Worm (Caenorhabditis elegans) whole organism, L4 larva: ENCODE results near the gene myo-2.

Experiments used
- D1046.2 ChIP-seq: fragments of 200-800 bp; sonication (Bioruptor generic); IDR thresholded peaks from 2 replicates; pipeline ENCODE4 v1.3.6; 2022; ENCODE audit warnings: missing genetic modification characterization, missing compliant biosample characterization
- F26F4.8 ChIP-seq: fragments of 200-800 bp; sonication (Bioruptor generic); conservative IDR thresholded peaks from 2 replicates; pipeline ENCODE4 v1.3.6; 2022; ENCODE audit warnings: missing genetic modification characterization, missing compliant biosample characterization
- R02D3.7 ChIP-seq: fragments of 150-350 bp; sonication (generic microtip); optimal IDR thresholded peaks from 3 replicates; lab custom pipeline; 2014; ENCODE audit warnings: missing biosample characterization, missing genetic modification characterization
- T26A8.4 ChIP-seq: fragments of 200-800 bp; sonication (Bioruptor generic); IDR thresholded peaks from 2 replicates; pipeline ENCODE4 v1.3.6; 2022; ENCODE audit warnings: missing genetic modification characterization, missing compliant biosample characterization
- Y5F2A.4 ChIP-seq: fragments of 200-800 bp; sonication (Bioruptor generic); optimal IDR thresholded peaks from 2 replicates; lab custom pipeline; 2018; ENCODE audit warnings: mild to moderate bottlenecking, missing genetic modification characterization, missing compliant biosample characterization
- ZK546.5 ChIP-seq, 2 experiments: sonication (generic microtip); optimal IDR thresholded peaks; 2 replicates each; lab custom pipeline; 2017; ENCODE audit warnings: missing biosample characterization in 2 of 2, missing genetic modification characterization in 2 of 2
- aha-1 ChIP-seq: fragments of 150-350 bp; peaks from one replicate; lab custom pipeline; 2014; ENCODE audit warnings: missing biosample characterization, missing genetic modification characterization
- aly-2 ChIP-seq: sonication (generic microtip); optimal IDR thresholded peaks from 2 replicates; lab custom pipeline; 2018; ENCODE audit warnings: missing biosample characterization, missing genetic modification characterization
- ama-1 ChIP-seq: fragments of 150-350 bp; optimal IDR thresholded peaks from 2 replicates; lab custom pipeline; 2014; ENCODE audit warnings: inconsistent platforms, mixed read lengths
- attf-4 ChIP-seq: sonication (generic microtip); optimal IDR thresholded peaks from 3 replicates; lab custom pipeline; 2017; ENCODE audit warnings: missing biosample characterization, missing genetic modification characterization
- ceh-20 ChIP-seq: fragments of 200-800 bp; sonication (Bioruptor generic); IDR thresholded peaks from 2 replicates; pipeline ENCODE4 v1.3.6; 2022; ENCODE audit warnings: missing genetic modification reagents, missing genetic modification characterization, missing compliant biosample characterization
- ceh-28 ChIP-seq: fragments of 150-350 bp; optimal IDR thresholded peaks from 2 replicates; lab custom pipeline; 2014; ENCODE audit warnings: missing biosample characterization, missing genetic modification reagents, missing genetic modification characterization
- ceh-44 ChIP-seq: fragments of 200-800 bp; sonication (Bioruptor generic); IDR thresholded peaks from 2 replicates; pipeline ENCODE4 v1.3.6; 2022; ENCODE audit warnings: missing genetic modification reagents, missing genetic modification characterization, missing compliant biosample characterization
- ceh-62 ChIP-seq: sonication (generic microtip); optimal IDR thresholded peaks from 2 replicates; lab custom pipeline; 2017; ENCODE audit warnings: missing biosample characterization, missing genetic modification characterization
- ctbp-1 ChIP-seq: fragments of 200-800 bp; sonication (Bioruptor generic); IDR thresholded peaks from 2 replicates; pipeline ENCODE4 v1.3.6; 2022; ENCODE audit warnings: missing genetic modification reagents, missing genetic modification characterization, missing compliant biosample characterization
- daf-19 ChIP-seq: fragments of 200-800 bp; sonication (Bioruptor generic); conservative IDR thresholded peaks from 2 replicates; pipeline ENCODE4 v1.3.6; 2022; ENCODE audit warnings: missing genetic modification characterization, missing compliant biosample characterization
- dmd-6 ChIP-seq: fragments of 200-800 bp; sonication (Bioruptor generic); IDR thresholded peaks from 2 replicates; pipeline ENCODE4 v1.3.6; 2022; ENCODE audit warnings: missing genetic modification reagents, missing genetic modification characterization, missing compliant biosample characterization
- dpl-1 ChIP-seq: fragments of 150-350 bp; optimal IDR thresholded peaks from 2 replicates; lab custom pipeline; 2014; ENCODE audit warnings: missing biosample characterization, missing genetic modification reagents, missing genetic modification characterization
- dve-1 ChIP-seq: sonication (generic microtip); optimal IDR thresholded peaks from 2 replicates; lab custom pipeline; 2017; ENCODE audit warnings: antibody characterized with exemption, mild to moderate bottlenecking, missing genetic modification characterization, missing compliant biosample characterization; ENCODE audit not compliant: insufficient read depth
- egl-27 ChIP-seq: sonication (generic microtip); optimal IDR thresholded peaks from 3 replicates; lab custom pipeline; 2017; ENCODE audit warnings: missing biosample characterization, missing genetic modification reagents, missing genetic modification characterization
- egl-43 ChIP-seq: fragments of 200-800 bp; sonication (Bioruptor generic); IDR thresholded peaks from 2 replicates; pipeline ENCODE4 v1.3.6; 2022; ENCODE audit warnings: missing genetic modification reagents, missing genetic modification characterization, missing compliant biosample characterization
- fkh-10 ChIP-seq: fragments of 150-350 bp; optimal IDR thresholded peaks from 2 replicates; lab custom pipeline; 2014; ENCODE audit warnings: missing biosample characterization, missing genetic modification reagents, missing genetic modification characterization
- gei-8 ChIP-seq: fragments of 200-800 bp; sonication (Bioruptor generic); optimal IDR thresholded peaks from 2 replicates; lab custom pipeline; 2018; ENCODE audit warnings: mild to moderate bottlenecking, missing genetic modification characterization, missing compliant biosample characterization
- hif-1 ChIP-seq, 2 experiments: sonication (generic microtip); optimal IDR thresholded peaks; 2 replicates each; lab custom pipeline; 2016 to 2017; ENCODE audit warnings: missing compliant biosample characterization in 2 of 2, missing genetic modification characterization in 2 of 2, missing genetic modification reagents in 2 of 2, missing genotype in 2 of 2, mild to moderate bottlenecking in 1 of 2
- hlh-11 ChIP-seq: fragments of 200-800 bp; sonication (Bioruptor generic); optimal IDR thresholded peaks from 2 replicates; lab custom pipeline; 2018; ENCODE audit warnings: mild to moderate bottlenecking, missing genetic modification characterization, missing compliant biosample characterization
- hlh-30 ChIP-seq: sonication (generic microtip); optimal IDR thresholded peaks from 2 replicates; lab custom pipeline; 2017; ENCODE audit warnings: antibody characterized with exemption, mild to moderate bottlenecking, missing genetic modification characterization, missing compliant biosample characterization; ENCODE audit not compliant: insufficient read depth
- hmg-1.1 ChIP-seq: fragments of 200-800 bp; sonication (Bioruptor generic); IDR thresholded peaks from 2 replicates; pipeline ENCODE4 v1.3.6; 2022; ENCODE audit warnings: missing genetic modification reagents, missing genetic modification characterization, missing compliant biosample characterization
- lim-7 ChIP-seq: fragments of 200-800 bp; sonication (Bioruptor generic); IDR thresholded peaks from 2 replicates; pipeline ENCODE4 v1.3.6; 2022; ENCODE audit warnings: missing genetic modification characterization, missing compliant biosample characterization
- lin-13 ChIP-seq: fragments of 150-350 bp; optimal IDR thresholded peaks from 2 replicates; lab custom pipeline; 2014; ENCODE audit warnings: missing biosample characterization, missing genetic modification reagents, missing genetic modification characterization
- lin-29 ChIP-seq: fragments of 200-800 bp; sonication (Bioruptor generic); IDR thresholded peaks from 2 replicates; pipeline ENCODE4 v1.3.6; 2022; ENCODE audit warnings: missing genetic modification reagents, missing genetic modification characterization, missing compliant biosample characterization
- lin-38 ChIP-seq: fragments of 200-800 bp; sonication (Bioruptor generic); IDR thresholded peaks from 2 replicates; pipeline ENCODE4 v1.3.6; 2022; ENCODE audit warnings: missing genetic modification reagents, missing genetic modification characterization, missing compliant biosample characterization
- lir-3 ChIP-seq: sonication (generic microtip); optimal IDR thresholded peaks from 2 replicates; lab custom pipeline; 2016; ENCODE audit warnings: mild to moderate bottlenecking, missing genetic modification characterization, missing compliant biosample characterization
- mdl-1 ChIP-seq, 2 experiments: fragments of 150-350 bp in 1 of 2; sonication (generic microtip) in 1 of 2; optimal IDR thresholded peaks; 2 replicates each; lab custom pipeline; 2014 to 2017; ENCODE audit warnings: missing biosample characterization in 2 of 2, missing genetic modification characterization in 2 of 2
- mdt-29 ChIP-seq: fragments of 200-800 bp; sonication (Bioruptor generic); IDR thresholded peaks from 2 replicates; pipeline ENCODE4 v1.3.6; 2022; ENCODE audit warnings: missing genetic modification reagents, missing genetic modification characterization, missing compliant biosample characterization
- mep-1 ChIP-seq: fragments of 150-350 bp; sonication (generic microtip); optimal IDR thresholded peaks from 3 replicates; lab custom pipeline; 2014; ENCODE audit warnings: missing biosample characterization, missing genetic modification characterization
- mes-2 ChIP-seq: sonication (generic microtip); optimal IDR thresholded peaks from 2 replicates; lab custom pipeline; 2016; ENCODE audit warnings: missing genotype, mild to moderate bottlenecking, missing genetic modification characterization, missing compliant biosample characterization; ENCODE audit not compliant: poor library complexity, severe bottlenecking
- mxl-2 ChIP-seq: fragments of 200-800 bp; sonication (Bioruptor generic); conservative IDR thresholded peaks from 2 replicates; pipeline ENCODE4 v1.3.6; 2022; ENCODE audit warnings: missing genetic modification reagents, missing genetic modification characterization, missing compliant biosample characterization
- nhr-11 ChIP-seq: fragments of 150-350 bp; optimal IDR thresholded peaks from 2 replicates; lab custom pipeline; 2014; ENCODE audit warnings: missing biosample characterization, missing genetic modification characterization
- nhr-237 ChIP-seq: sonication (generic microtip); optimal IDR thresholded peaks from 2 replicates; lab custom pipeline; 2017; ENCODE audit warnings: missing biosample characterization, missing genetic modification characterization
- nhr-28 ChIP-seq: fragments of 150-350 bp; optimal IDR thresholded peaks from 2 replicates; lab custom pipeline; 2014; ENCODE audit warnings: missing biosample characterization, missing genetic modification characterization
- nhr-48 ChIP-seq: sonication (generic microtip); optimal IDR thresholded peaks from 2 replicates; lab custom pipeline; 2016; ENCODE audit warnings: mild to moderate bottlenecking, missing genetic modification characterization, missing compliant biosample characterization
- nhr-6 ChIP-seq: fragments of 150-350 bp; optimal IDR thresholded peaks from 2 replicates; lab custom pipeline; 2014; ENCODE audit warnings: missing biosample characterization, missing genetic modification characterization
- nhr-76 ChIP-seq: fragments of 150-350 bp; optimal IDR thresholded peaks from 2 replicates; lab custom pipeline; 2014; ENCODE audit warnings: missing biosample characterization, missing genetic modification characterization
- rbr-2 ChIP-seq: sonication (generic microtip); optimal IDR thresholded peaks from 2 replicates; lab custom pipeline; 2016; ENCODE audit warnings: missing genotype, missing genetic modification characterization, missing compliant biosample characterization
- sdz-12 ChIP-seq: fragments of 200-800 bp; sonication (Bioruptor generic); optimal IDR thresholded peaks from 2 replicates; lab custom pipeline; 2018; ENCODE audit warnings: mild to moderate bottlenecking, missing genetic modification characterization, missing compliant biosample characterization
- skn-1 ChIP-seq: fragments of 150-350 bp; optimal IDR thresholded peaks from 2 replicates; lab custom pipeline; 2014; ENCODE audit warnings: missing biosample characterization, missing genetic modification characterization
- snpc-4 ChIP-seq: fragments of 150-350 bp; optimal IDR thresholded peaks from 2 replicates; lab custom pipeline; 2014; ENCODE audit warnings: missing biosample characterization, missing genetic modification characterization
- spr-1 ChIP-seq: sonication (generic microtip); optimal IDR thresholded peaks from 2 replicates; lab custom pipeline; 2016; ENCODE audit warnings: mild to moderate bottlenecking, missing genetic modification characterization, missing compliant biosample characterization
- spr-3 ChIP-seq: fragments of 200-800 bp; sonication (Bioruptor generic); optimal IDR thresholded peaks from 2 replicates; lab custom pipeline; 2018; ENCODE audit warnings: mild to moderate bottlenecking, missing genetic modification characterization, missing compliant biosample characterization
- tra-1 ChIP-seq: fragments of 200-800 bp; sonication (Bioruptor generic); IDR thresholded peaks from 2 replicates; pipeline ENCODE4 v1.3.6; 2022; ENCODE audit warnings: missing genetic modification reagents, missing genetic modification characterization, missing compliant biosample characterization

myo-2 gene

DNA sequence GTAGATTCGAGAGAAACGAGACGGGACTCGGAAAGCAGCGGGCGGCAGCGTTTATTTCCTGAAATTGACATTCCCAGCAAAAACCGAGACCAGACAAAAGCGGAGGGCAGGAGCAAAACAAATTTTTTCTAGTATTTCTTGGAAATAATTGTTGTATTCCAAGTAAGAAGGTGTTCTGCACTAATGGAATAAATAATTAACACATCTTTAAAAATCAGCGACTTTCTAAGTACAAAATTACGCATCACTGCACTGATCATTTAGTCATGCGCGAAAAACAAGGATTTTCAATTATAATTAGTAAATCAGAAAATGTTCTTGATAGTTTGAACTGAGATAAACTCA, 48.6 kb downstream of the myo-2 start:
- TF ChIP-seq egl-27 (tag; lab: Kevin White, UChicago), result no peak
- TF ChIP-seq spr-3 (GFP tag; lab: Kevin White, UChicago), result no peak
- peak; percentile 63 for TF ChIP-seq egl-43 (GFP tag; lab: Robert Waterston, UW)
- TF ChIP-seq fkh-10 (GFP tag; lab: Kevin White, UChicago), result peak; percentile 12
- peak; percentile 6 for TF ChIP-seq rbr-2 (tag; lab: Kevin White, UChicago)
- peak; percentile 39; the same call in 1 of the 2 replicates for TF ChIP-seq ctbp-1 (GFP tag; lab: Robert Waterston, UW)
- peak; percentile 57 for TF ChIP-seq aha-1 (tag; lab: Kevin White, UChicago)
- TF ChIP-seq nhr-11 (tag; lab: Kevin White, UChicago), result peak; percentile 65
- no peak for TF ChIP-seq nhr-6 (tag; lab: Kevin White, UChicago)

ce11 chrX:12517307-12517706, 49.4 kb downstream of the myo-2 start:
- TF ChIP-seq lim-7 (GFP tag; lab: Robert Waterston, UW) (no peak), nhr-28 (tag; lab: Kevin White, UChicago) (peak; percentile 43), lin-29 (GFP tag; lab: Robert Waterston, UW) (no peak), hlh-30 (tag; lab: Kevin White, UChicago) (peak; percentile 82), mes-2 (tag; lab: Kevin White, UChicago) (peak; percentile 22), dmd-6 (GFP tag; lab: Robert Waterston, UW) (peak; percentile 31), nhr-237 (no peak), D1046.2 (no peak), ceh-28 (no peak), nhr-76 (tag; lab: Kevin White, UChicago) (no peak), R02D3.7 (tag; lab: Kevin White, UChicago) (no peak), lin-13 (GFP tag; lab: Kevin White, UChicago) (no peak), spr-1 (tag; lab: Kevin White, UChicago) (no peak), mep-1 (tag; lab: Kevin White, UChicago) (peak; percentile 68), daf-19 (GFP tag; lab: Robert Waterston, UW) (0 out of 2 replicates have a peak, but pooled peaks have one; percentile 24), aly-2 (tag; lab: Kevin White, UChicago) (no peak), ama-1 (lab: Kevin White, UChicago) (no peak), ceh-20 (GFP tag; lab: Robert Waterston, UW) (peak; percentile 46; the same call in 1 of the 2 replicates), nhr-48 (tag; lab: Kevin White, UChicago) (no peak), hmg-1.1 (GFP tag; lab: Robert Waterston, UW) (peak; percentile 14; the same call in 1 of the 2 replicates), attf-4 (tag; lab: Kevin White, UChicago) (no peak), Y5F2A.4 (GFP tag; lab: Kevin White, UChicago) (no peak), mdl-1 (tag; optimal IDR thresholded peaks at IDR 0.05; lab: Kevin White, UChicago) (peak in 1 of 2 experiments; percentile 80), hlh-11 (tag; lab: Kevin White, UChicago) (peak; percentile 50), dve-1 (tag; lab: Kevin White, UChicago) (peak; percentile 26), mdt-29 (0 out of 2 replicates have a peak, but pooled peaks have one; percentile 24), lir-3 (tag; lab: Kevin White, UChicago) (no peak), rbr-2 (tag; lab: Kevin White, UChicago) (peak; percentile 19), nhr-11 (tag; lab: Kevin White, UChicago) (peak; percentile 63), F26F4.8 (no peak), snpc-4 (tag; lab: Kevin White, UChicago) (no peak), ZK546.5 (tag; optimal IDR thresholded peaks at IDR 0.05; lab: Kevin White, UChicago) (no peak), dpl-1 (GFP tag; lab: Kevin White, UChicago) (peak; percentile 21), tra-1 (GFP tag; lab: Robert Waterston, UW) (0 out of 2 replicates have a peak, but pooled peaks have one; percentile 48), mxl-2 (GFP tag; lab: Robert Waterston, UW) (no peak), ceh-62 (tag; lab: Kevin White, UChicago) (no peak), lin-38 (GFP tag; lab: Robert Waterston, UW) (no peak), ceh-44 (GFP tag; lab: Robert Waterston, UW) (no peak), hif-1 (tag; optimal IDR thresholded peaks at IDR 0.05; lab: Kevin White, UChicago) (peak in 1 of 2 experiments; percentile 94), gei-8 (GFP tag; lab: Kevin White, UChicago) (peak; percentile 4), skn-1 (tag; lab: Kevin White, UChicago) (no peak), sdz-12 (GFP tag; lab: Kevin White, UChicago) (no peak), T26A8.4 (peak; percentile 12; the same call in 1 of the 2 replicates)
